Fruit fly (Drosophila melanogaster) whole organism, wandering third instar larva: ENCODE results near the gene CG31550.

Experiments used
- CG9705 ChIP-seq: fragments of 200-800 bp; sonication (Bioruptor generic); optimal IDR thresholded peaks from 2 replicates; lab custom pipeline; 2018; ENCODE audit warnings: missing biosample characterization, mild to moderate bottlenecking, missing genetic modification characterization
- HLH106 ChIP-seq: fragments of 200-800 bp; optimal IDR thresholded peaks from 3 replicates; lab custom pipeline; 2019; ENCODE audit warnings: missing biosample characterization, mild to moderate bottlenecking, missing genetic modification characterization, moderate library complexity
- Hr83 ChIP-seq: fragments of 200-300 bp; sonication (Bioruptor generic); optimal IDR thresholded peaks from 2 replicates; lab custom pipeline; 2016; ENCODE audit warnings: missing biosample characterization, mild to moderate bottlenecking, missing genetic modification characterization, moderate library complexity; ENCODE audit not compliant: poor library complexity, severe bottlenecking
- N ChIP-seq: fragments of >200 bp; optimal IDR thresholded peaks from 2 replicates; lab custom pipeline; 2018; ENCODE audit warnings: missing biosample characterization, missing external identifiers, missing genetic modification characterization
- OdsH ChIP-seq: fragments of 200-800 bp; sonication (Bioruptor generic); optimal IDR thresholded peaks from 2 replicates; lab custom pipeline; 2016; ENCODE audit warnings: missing biosample characterization, mild to moderate bottlenecking, missing genetic modification characterization
- Rel ChIP-seq, 2 experiments: fragments of 200-800 bp; sonication (Bioruptor generic) in 1 of 2; optimal IDR thresholded peaks; 2 replicates in 1 of 2; 3 replicates in 1 of 2; lab custom pipeline; 2016 to 2019; ENCODE audit warnings: mild to moderate bottlenecking in 2 of 2, missing biosample characterization in 2 of 2, missing genetic modification characterization in 2 of 2, moderate library complexity in 1 of 2
- Sp1 ChIP-seq: fragments of 200-800 bp; sonication (Bioruptor generic); optimal IDR thresholded peaks from 3 replicates; lab custom pipeline; 2019; ENCODE audit warnings: missing biosample characterization, mild to moderate bottlenecking, missing genetic modification characterization, moderate library complexity
- Vsx2 ChIP-seq: fragments of 200-300, 225-300 bp; sonication (Bioruptor generic); optimal IDR thresholded peaks from 2 replicates; lab custom pipeline; 2018; ENCODE audit warnings: missing biosample characterization, missing genetic modification characterization; ENCODE audit not compliant: partially characterized antibody
- brk ChIP-seq: fragments of 200-800 bp; sonication (Bioruptor generic); optimal IDR thresholded peaks from 2 replicates; lab custom pipeline; 2016; ENCODE audit warnings: missing biosample characterization, mild to moderate bottlenecking, missing genetic modification characterization
- dl ChIP-seq, 2 experiments: fragments of 175-275, 200-275 bp in 1 of 2; fragments of 200-275 bp in 1 of 2; sonication (Bioruptor generic); optimal IDR thresholded peaks; lab custom pipeline; 2018; ENCODE audit warnings: mild to moderate bottlenecking in 2 of 2, missing biosample characterization in 2 of 2, missing genetic modification characterization in 2 of 2, moderate library complexity in 2 of 2; ENCODE audit not compliant: partially characterized antibody in 2 of 2, insufficient read depth in 1 of 2
- dmrt93B ChIP-seq: fragments of 200-800 bp; sonication (Bioruptor generic); optimal IDR thresholded peaks from 2 replicates; lab custom pipeline; 2018; ENCODE audit warnings: missing biosample characterization, mild to moderate bottlenecking, missing genetic modification characterization
- dsf ChIP-seq: sonication (Bioruptor generic); optimal IDR thresholded peaks from 2 replicates; lab custom pipeline; 2016; ENCODE audit warnings: missing biosample characterization, missing genetic modification characterization, borderline replicate concordance
- foxo ChIP-seq, 2 experiments: fragments of 200-800 bp; sonication (Bioruptor generic); optimal IDR thresholded peaks; 2 replicates in 1 of 2; 3 replicates in 1 of 2; lab custom pipeline; 2016 to 2017; ENCODE audit warnings: missing biosample characterization in 2 of 2, missing genetic modification characterization in 2 of 2
- h ChIP-seq: fragments of 200-800 bp; sonication (Bioruptor generic); optimal IDR thresholded peaks from 3 replicates; lab custom pipeline; 2016; ENCODE audit warnings: missing biosample characterization, mild to moderate bottlenecking, missing genetic modification characterization
- lola ChIP-seq: fragments of >200 bp; optimal IDR thresholded peaks from 2 replicates; lab custom pipeline; 2017; ENCODE audit warnings: missing biosample characterization, missing genetic modification characterization
- psq ChIP-seq: fragments of 200-800 bp; sonication (Bioruptor generic); optimal IDR thresholded peaks from 3 replicates; lab custom pipeline; 2017; ENCODE audit warnings: missing biosample characterization, mild to moderate bottlenecking, missing genetic modification characterization, moderate library complexity
- rgr ChIP-seq: fragments of 200-800 bp; sonication (Bioruptor generic); optimal IDR thresholded peaks from 3 replicates; lab custom pipeline; 2016; ENCODE audit warnings: missing biosample characterization, mild to moderate bottlenecking, missing genetic modification characterization
- sv ChIP-seq: fragments of 200-800 bp; sonication (Bioruptor generic); optimal IDR thresholded peaks from 3 replicates; lab custom pipeline; 2016; ENCODE audit warnings: missing biosample characterization, missing genetic modification characterization
- tai ChIP-seq: sonication (Bioruptor generic); optimal IDR thresholded peaks from 2 replicates; lab custom pipeline; 2016; ENCODE audit warnings: missing biosample characterization, missing genetic modification characterization
- usp ChIP-seq: fragments of >200 bp; optimal IDR thresholded peaks from 2 replicates; lab custom pipeline; 2017; ENCODE audit warnings: missing biosample characterization, missing genetic modification characterization
- woc ChIP-seq: sonication (Bioruptor generic); optimal IDR thresholded peaks from 2 replicates; lab custom pipeline; 2016; ENCODE audit warnings: missing biosample characterization, mild to moderate bottlenecking, missing genetic modification characterization

The CG31550 gene

dm6 chr3R:5523070-5523637, 37.8 kb downstream of the CG31550 start, which contains the start of the genes CG43845 and Nmdar1:
Gene CG43845, minus strand, starts transcription at chr3R:5523120.
Gene Nmdar1, minus strand, starts transcription at chr3R:5523328.
- TF ChIP-seq foxo (GFP tag; optimal IDR thresholded peaks at IDR 0.05; lab: Kevin White, UChicago), result no peak
- TF ChIP-seq Hr83 (GFP tag; lab: Kevin White, UChicago), result no peak
- TF ChIP-seq Sp1, result no peak
- no peak for TF ChIP-seq psq (GFP tag; lab: Kevin White, UChicago)
- TF ChIP-seq dsf, result no peak
- no peak for TF ChIP-seq usp
- no peak for TF ChIP-seq N (GFP tag; lab: Kevin White, UChicago)
- no peak for TF ChIP-seq HLH106 (tag; lab: Kevin White, UChicago)
- TF ChIP-seq brk (GFP tag; lab: Kevin White, UChicago), result no peak
- TF ChIP-seq Vsx2 (GFP tag; lab: Kevin White, UChicago), result no peak
- TF ChIP-seq h, result no peak
- TF ChIP-seq dmrt93B (GFP tag; lab: Kevin White, UChicago), result no peak
- no peak for TF ChIP-seq OdsH (GFP tag; lab: Kevin White, UChicago)
- TF ChIP-seq sv (GFP tag; lab: Kevin White, UChicago), result no peak
- TF ChIP-seq tai (GFP tag; lab: Kevin White, UChicago), result no peak

DNA sequence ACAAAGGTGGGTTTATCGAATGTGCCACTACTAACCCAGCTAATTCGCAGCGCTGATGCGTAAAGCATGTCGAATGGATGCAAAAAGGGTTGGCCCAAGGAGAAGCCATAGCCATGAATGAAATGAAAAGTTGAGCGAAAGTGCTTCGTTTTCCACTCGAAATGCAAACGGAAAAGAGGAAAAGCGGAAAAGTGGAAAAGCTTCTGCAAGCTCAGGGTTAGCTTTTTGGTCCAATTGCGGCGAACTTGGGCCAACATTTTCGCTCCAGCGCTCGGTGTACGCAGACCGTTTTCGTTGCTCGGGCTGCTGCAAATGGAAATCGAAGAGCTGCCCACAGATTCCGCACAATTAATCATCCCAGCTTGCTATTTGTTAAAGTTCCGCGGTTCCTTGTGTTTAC, 39.5 kb downstream of the CG31550 start:
- TF ChIP-seq dl (GFP tag; optimal IDR thresholded peaks at IDR 0.05; lab: Kevin White, UChicago; ENCODE audit: insufficient read depth in 1 of 2, partially characterized antibody in 2 of 2), result no peak
- no peak for TF ChIP-seq woc (GFP tag; lab: Kevin White, UChicago)
- TF ChIP-seq rgr (GFP tag; lab: Kevin White, UChicago), result no peak

- TF ChIP-seq dsf (no peak), CG9705 (GFP tag; lab: Kevin White, UChicago) (no peak), Rel (GFP tag; optimal IDR thresholded peaks at IDR 0.05; lab: Kevin White, UChicago) (no peak), Rel (tag; optimal IDR thresholded peaks at IDR 0.05; lab: Kevin White, UChicago) (no peak), Sp1 (no peak), lola (GFP tag; lab: Kevin White, UChicago) (no peak)
Measured at dm6 chr3R:5527563-5527962, 42.2 kb downstream of the CG31550 start.
